Worm (Caenorhabditis elegans) whole organism, mixed stage, embryonic: ENCODE results near the gene ZK971.1.

Experiments used
- blmp-1 ChIP-seq: fragments of 150-350 bp; optimal IDR thresholded peaks from 2 replicates; lab custom pipeline; 2014; ENCODE audit warnings: missing biosample characterization, missing genetic modification characterization
- lsy-2 ChIP-seq: fragments of 150-350 bp; optimal IDR thresholded peaks from 2 replicates; lab custom pipeline; 2014; ENCODE audit warnings: missing biosample characterization, missing genetic modification characterization
- nhr-237 ChIP-seq: fragments of 150-350 bp; optimal IDR thresholded peaks from 2 replicates; lab custom pipeline; 2014; ENCODE audit warnings: missing biosample characterization, missing genetic modification characterization
- pha-4 ChIP-seq: fragments of 150-350 bp; optimal IDR thresholded peaks from 2 replicates; lab custom pipeline; 2018; ENCODE audit warnings: missing biosample characterization, missing genetic modification reagents, missing genetic modification characterization
- unc-62 ChIP-seq: fragments of 150-350 bp; optimal IDR thresholded peaks from 2 replicates; lab custom pipeline; 2014; ENCODE audit warnings: missing biosample characterization, missing genetic modification reagents, missing genetic modification characterization

DNA sequence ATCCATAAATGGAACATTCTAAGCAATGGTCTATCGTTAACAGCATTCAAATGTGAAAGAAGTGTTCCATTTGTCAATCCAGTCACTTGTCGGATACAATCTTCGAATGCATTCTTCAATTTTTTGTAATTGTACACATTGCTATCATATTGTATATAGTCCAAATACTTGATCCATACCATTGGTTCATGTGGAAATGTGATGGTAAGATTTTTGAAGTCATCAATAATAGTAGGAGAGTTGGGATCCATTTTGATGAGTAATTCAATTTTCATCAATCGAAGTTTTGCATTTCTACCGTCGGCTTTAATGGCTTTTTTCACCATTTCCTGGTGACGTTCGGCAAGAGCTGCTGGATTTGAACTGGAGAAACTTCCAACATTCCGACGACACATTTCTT is 33.8 kb downstream of the ZK971.1 start:
- TF ChIP-seq pha-4 (no peak), unc-62 (GFP tag; lab: Kevin White, UChicago) (no peak), lsy-2 (tag; lab: Kevin White, UChicago) (no peak), nhr-237 (tag; lab: Kevin White, UChicago) (no peak), blmp-1 (tag; lab: Kevin White, UChicago) (no peak)
